Fruit fly (Drosophila melanogaster) whole organism, prepupa: ENCODE measurements around the gene CG5946.

ENCODE experiments used
- CG10631 ChIP-seq: fragments of 200-800 bp; sonication (Bioruptor generic); optimal IDR thresholded peaks from 2 replicates; lab custom pipeline; 2016; ENCODE audit warnings: missing biosample characterization, missing genetic modification characterization
- CG11294 ChIP-seq: fragments of 200-800 bp; sonication (Bioruptor generic); IDR thresholded peaks from 2 replicates; pipeline ENCODE4 v1.3.6; 2022; ENCODE audit warnings: missing biosample characterization, missing genetic modification characterization
- CG11762 ChIP-seq: fragments of 200-800 bp; sonication (Bioruptor generic); optimal IDR thresholded peaks from 3 replicates; lab custom pipeline; 2016; ENCODE audit warnings: missing biosample characterization, missing genetic modification characterization; ENCODE audit not compliant: insufficient read depth
- CG11902 ChIP-seq: fragments of 200-800 bp; sonication (Bioruptor generic); optimal IDR thresholded peaks from 3 replicates; lab custom pipeline; 2016; ENCODE audit warnings: missing biosample characterization, missing genetic modification characterization
- CG15336 ChIP-seq: fragments of 200-800 bp; sonication (Bioruptor generic); IDR thresholded peaks from 2 replicates; pipeline ENCODE4 v1.3.6; 2022; ENCODE audit warnings: missing biosample characterization, missing genetic modification characterization
- CG1621 ChIP-seq: fragments of 200-800 bp; sonication (Bioruptor generic); optimal IDR thresholded peaks from 3 replicates; lab custom pipeline; 2018; ENCODE audit warnings: missing biosample characterization, mild to moderate bottlenecking, missing genetic modification characterization
- CG16779 ChIP-seq: fragments of 200-800 bp; sonication (Bioruptor generic); optimal IDR thresholded peaks from 3 replicates; lab custom pipeline; 2017; ENCODE audit warnings: missing biosample characterization, mild to moderate bottlenecking, missing genetic modification characterization
- CG3032 ChIP-seq: fragments of 200-800 bp; optimal IDR thresholded peaks from 2 replicates; lab custom pipeline; 2019; ENCODE audit warnings: missing biosample characterization, mild to moderate bottlenecking, missing genetic modification characterization, moderate library complexity
- CG31627 ChIP-seq: fragments of 200-800 bp; sonication (Bioruptor generic); optimal IDR thresholded peaks from 3 replicates; lab custom pipeline; 2016; ENCODE audit warnings: missing biosample characterization, missing genetic modification characterization
- CG32006 ChIP-seq: fragments of 200-800 bp; sonication (Bioruptor generic); optimal IDR thresholded peaks from 3 replicates; lab custom pipeline; 2017; ENCODE audit warnings: missing biosample characterization, mild to moderate bottlenecking, missing genetic modification characterization
- CG34406 ChIP-seq: fragments of 200-800 bp; sonication (Bioruptor generic); optimal IDR thresholded peaks from 3 replicates; lab custom pipeline; 2016; ENCODE audit warnings: missing biosample characterization, missing genetic modification characterization
- CG3919 ChIP-seq: fragments of 200-800 bp; sonication (Bioruptor generic); optimal IDR thresholded peaks from 3 replicates; lab custom pipeline; 2016; ENCODE audit warnings: missing biosample characterization, missing genetic modification characterization
- CG4318 ChIP-seq: fragments of 200-800 bp; sonication (Bioruptor generic); optimal IDR thresholded peaks from 3 replicates; lab custom pipeline; 2017; ENCODE audit warnings: missing biosample characterization, mild to moderate bottlenecking, missing genetic modification characterization
- CG6163 ChIP-seq: fragments of 200-800 bp; sonication (Bioruptor generic); IDR thresholded peaks from 3 replicates; pipeline ENCODE4 v1.3.6; 2022; ENCODE audit warnings: missing biosample characterization, missing genetic modification characterization
- CG6276 ChIP-seq: fragments of 200-800 bp; sonication (Bioruptor generic); optimal IDR thresholded peaks from 2 replicates; lab custom pipeline; 2017; ENCODE audit warnings: missing biosample characterization, mild to moderate bottlenecking, missing genetic modification characterization
- CG6792 ChIP-seq: fragments of 200-800 bp; sonication (Bioruptor generic); optimal IDR thresholded peaks from 3 replicates; lab custom pipeline; 2016; ENCODE audit warnings: missing biosample characterization, missing genetic modification characterization
- CG6808 ChIP-seq: fragments of 200-800 bp; sonication (Bioruptor generic); optimal IDR thresholded peaks from 3 replicates; lab custom pipeline; 2017; ENCODE audit warnings: missing biosample characterization, missing genetic modification characterization, mild to moderate bottlenecking, moderate library complexity, missing genetic modification reagents
- CG6854 ChIP-seq: fragments of 200-800 bp; sonication (Bioruptor generic); optimal IDR thresholded peaks from 2 replicates; lab custom pipeline; 2017; ENCODE audit warnings: missing biosample characterization, mild to moderate bottlenecking, missing genetic modification characterization
- CG7368 ChIP-seq: fragments of 200-800 bp; sonication (Bioruptor generic); optimal IDR thresholded peaks from 3 replicates; lab custom pipeline; 2016; ENCODE audit warnings: missing biosample characterization, missing genetic modification characterization
- CG8119 ChIP-seq: fragments of 200-800 bp; sonication (Bioruptor generic); IDR thresholded peaks from 3 replicates; pipeline ENCODE4 v1.3.6; 2022; ENCODE audit warnings: missing biosample characterization, missing genetic modification characterization
- CG8319 ChIP-seq: fragments of 200-800 bp; sonication (Bioruptor generic); optimal IDR thresholded peaks from 3 replicates; lab custom pipeline; 2016; ENCODE audit warnings: missing biosample characterization, missing genetic modification characterization
- CG8632 ChIP-seq: fragments of 200-800 bp; sonication (Bioruptor generic); optimal IDR thresholded peaks from 3 replicates; lab custom pipeline; 2016; ENCODE audit warnings: missing biosample characterization, missing genetic modification characterization
- CG9139 ChIP-seq: fragments of 200-800 bp; sonication (Bioruptor generic); optimal IDR thresholded peaks from 3 replicates; lab custom pipeline; 2017; ENCODE audit warnings: missing biosample characterization, mild to moderate bottlenecking, missing genetic modification characterization
- Eip75B ChIP-seq: fragments of 200-800 bp; sonication (Bioruptor generic); optimal IDR thresholded peaks from 3 replicates; lab custom pipeline; 2016; ENCODE audit warnings: missing biosample characterization, missing genetic modification characterization
- Eip78C ChIP-seq: fragments of 200-800 bp; sonication (Bioruptor generic); peaks from one replicate; lab custom pipeline; 2016; ENCODE audit warnings: missing biosample characterization, missing genetic modification characterization
- Eip93F ChIP-seq: fragments of 200-800 bp; sonication (Bioruptor generic); optimal IDR thresholded peaks from 2 replicates; lab custom pipeline; 2016; ENCODE audit warnings: missing biosample characterization, mild to moderate bottlenecking, missing genetic modification characterization
- Ets96B ChIP-seq: fragments of 200-800 bp; optimal IDR thresholded peaks from 2 replicates; lab custom pipeline; 2019; ENCODE audit warnings: missing biosample characterization, mild to moderate bottlenecking, missing genetic modification characterization, moderate library complexity
- Gug ChIP-seq: fragments of 200-800 bp; sonication (Bioruptor generic); IDR thresholded peaks from 2 replicates; pipeline ENCODE4 v1.3.6; 2022; ENCODE audit warnings: missing biosample characterization, missing genetic modification characterization
- Hr38 ChIP-seq: sonication (Bioruptor generic); optimal IDR thresholded peaks from 2 replicates; lab custom pipeline; 2016; ENCODE audit warnings: missing biosample characterization, missing genetic modification characterization
- Hr39 ChIP-seq: fragments of 200-800 bp; sonication (Bioruptor generic); optimal IDR thresholded peaks from 2 replicates; lab custom pipeline; 2016; ENCODE audit warnings: missing biosample characterization, missing genetic modification characterization
- Hr4 ChIP-seq: fragments of 200-800 bp; sonication (Bioruptor generic); optimal IDR thresholded peaks from 3 replicates; lab custom pipeline; 2016; ENCODE audit warnings: missing biosample characterization, missing genetic modification characterization
- Lpt ChIP-seq: fragments of 200-800 bp; sonication (Bioruptor generic); optimal IDR thresholded peaks from 3 replicates; lab custom pipeline; 2016; ENCODE audit warnings: missing biosample characterization, missing genetic modification characterization
- Met ChIP-seq: fragments of 200-800 bp; sonication (Bioruptor generic); optimal IDR thresholded peaks from 3 replicates; lab custom pipeline; 2016; ENCODE audit warnings: missing biosample characterization, missing genetic modification characterization
- Sox102F ChIP-seq: fragments of 200-800 bp; sonication (Bioruptor generic); optimal IDR thresholded peaks from 2 replicates; lab custom pipeline; 2016; ENCODE audit warnings: missing biosample characterization, mild to moderate bottlenecking, missing genetic modification characterization
- Sox14 ChIP-seq: fragments of 200-800 bp; sonication (Bioruptor generic); optimal IDR thresholded peaks from 3 replicates; lab custom pipeline; 2016; ENCODE audit warnings: missing biosample characterization, missing genetic modification characterization
- Sox15 ChIP-seq: fragments of 200-800 bp; sonication (Bioruptor generic); optimal IDR thresholded peaks from 3 replicates; lab custom pipeline; 2016; ENCODE audit warnings: missing biosample characterization, missing genetic modification characterization
- achi ChIP-seq: fragments of 200-800 bp; sonication (Bioruptor generic); optimal IDR thresholded peaks from 3 replicates; lab custom pipeline; 2016; ENCODE audit warnings: missing biosample characterization, missing genetic modification characterization
- cyc ChIP-seq: fragments of 200-800 bp; sonication (Bioruptor generic); optimal IDR thresholded peaks from 3 replicates; lab custom pipeline; 2016; ENCODE audit warnings: missing biosample characterization, missing genetic modification characterization
- dac ChIP-seq: fragments of 200-800 bp; sonication (Bioruptor generic); optimal IDR thresholded peaks from 2 replicates; lab custom pipeline; 2017; ENCODE audit warnings: missing biosample characterization, mild to moderate bottlenecking, missing genetic modification characterization
- dsx ChIP-seq: fragments of 200-800 bp; optimal IDR thresholded peaks from 3 replicates; lab custom pipeline; 2019; ENCODE audit warnings: missing biosample characterization, mild to moderate bottlenecking, missing genetic modification characterization, moderate library complexity; ENCODE audit not compliant: poor library complexity, severe bottlenecking
- eg ChIP-seq: fragments of 200-800 bp; sonication (Bioruptor generic); IDR thresholded peaks from 3 replicates; pipeline ENCODE4 v1.3.6; 2022; ENCODE audit warnings: missing biosample characterization, missing genetic modification characterization
- esn ChIP-seq: fragments of 200-800 bp; sonication (Bioruptor generic); optimal IDR thresholded peaks from 2 replicates; lab custom pipeline; 2016; ENCODE audit warnings: missing biosample characterization, mild to moderate bottlenecking, missing genetic modification characterization, moderate library complexity
- fd85E ChIP-seq: fragments of 200-800 bp; sonication (Bioruptor generic); optimal IDR thresholded peaks from 3 replicates; lab custom pipeline; 2016; ENCODE audit warnings: missing biosample characterization, missing genetic modification characterization
- lz ChIP-seq: fragments of 200-800 bp; sonication (Bioruptor generic); optimal IDR thresholded peaks from 3 replicates; lab custom pipeline; 2016; ENCODE audit warnings: missing biosample characterization, missing genetic modification characterization
- pdm3 ChIP-seq: fragments of 200-800 bp; sonication (Bioruptor generic); optimal IDR thresholded peaks from 3 replicates; lab custom pipeline; 2016; ENCODE audit warnings: missing biosample characterization, missing genetic modification characterization
- salr ChIP-seq, 2 experiments: fragments of 200-800 bp; sonication (Bioruptor generic); optimal IDR thresholded peaks; 3 replicates each; lab custom pipeline; 2016 to 2018; ENCODE audit warnings: missing biosample characterization in 2 of 2, missing genetic modification characterization in 2 of 2, mild to moderate bottlenecking in 1 of 2
- spab ChIP-seq: fragments of 200-800 bp; sonication (Bioruptor generic); optimal IDR thresholded peaks from 2 replicates; lab custom pipeline; 2017; ENCODE audit warnings: missing biosample characterization, mild to moderate bottlenecking, missing genetic modification characterization, missing genetic modification reagents
- ss ChIP-seq, 2 experiments: fragments of 200-800 bp; sonication (Bioruptor generic); optimal IDR thresholded peaks; 2 replicates in 1 of 2; 3 replicates in 1 of 2; lab custom pipeline; 2017 to 2018; ENCODE audit warnings: mild to moderate bottlenecking in 2 of 2, missing biosample characterization in 2 of 2, missing genetic modification characterization in 2 of 2, moderate library complexity in 1 of 2
- svp ChIP-seq: fragments of 200-800 bp; sonication (Bioruptor generic); peaks from one replicate; lab custom pipeline; 2016; ENCODE audit warnings: missing biosample characterization, missing genetic modification characterization
- topi ChIP-seq: fragments of 200-800 bp; sonication (Bioruptor generic); optimal IDR thresholded peaks from 3 replicates; lab custom pipeline; 2016; ENCODE audit warnings: missing biosample characterization, missing genetic modification characterization
- vri ChIP-seq: fragments of 200-800 bp; sonication (Bioruptor generic); optimal IDR thresholded peaks from 3 replicates; lab custom pipeline; 2016; ENCODE audit warnings: missing biosample characterization, mild to moderate bottlenecking, missing genetic modification characterization

CG5946 gene

DNA sequence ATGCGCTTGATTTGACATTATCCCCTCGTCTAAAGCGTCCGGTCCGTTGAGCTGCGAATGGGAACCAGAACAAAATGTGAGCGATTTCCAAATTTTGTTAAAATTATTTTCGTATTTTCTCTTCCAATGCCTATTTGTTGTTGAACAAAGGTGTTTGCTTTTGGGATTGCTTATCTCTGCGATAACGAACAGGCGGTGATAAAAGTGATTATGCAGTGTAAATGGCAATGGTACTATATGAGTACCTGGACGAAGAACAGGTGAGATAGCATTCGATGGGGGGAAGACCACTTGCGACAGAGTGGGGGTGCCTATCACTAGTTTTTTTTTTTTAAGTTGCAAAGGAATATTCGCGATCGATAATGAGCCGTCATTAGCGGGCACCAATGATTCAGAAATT lies 33.9 kb downstream of the CG5946 start:
- TF ChIP-seq esn (GFP tag; lab: Kevin White, UChicago): peak; percentile 38
- peak; percentile 1 for TF ChIP-seq CG10631 (GFP tag; lab: Kevin White, UChicago)
- TF ChIP-seq CG6163 (GFP tag; lab: Robert Waterston, UW): 0 out of 3 replicates have a peak, but pooled peaks have one; percentile 12
- peak; percentile 4 for TF ChIP-seq Sox14
- peak; percentile 25 for TF ChIP-seq CG6792 (GFP tag; lab: Kevin White, UChicago)
- TF ChIP-seq pdm3 (GFP tag; lab: Kevin White, UChicago): no peak
- TF ChIP-seq vri: peak; percentile 81
- TF ChIP-seq Eip93F (GFP tag; lab: Kevin White, UChicago): peak; percentile 52
- no peak for TF ChIP-seq topi

- peak; percentile 10 for TF ChIP-seq achi (GFP tag; lab: Kevin White, UChicago)
- TF ChIP-seq CG6808 (GFP tag; lab: Kevin White, UChicago): no peak
- TF ChIP-seq CG6792 (GFP tag; lab: Kevin White, UChicago): no peak
- no peak for TF ChIP-seq Sox15 (GFP tag; lab: Kevin White, UChicago)
- TF ChIP-seq CG16779 (tag; lab: Kevin White, UChicago): no peak
- TF ChIP-seq Met (GFP tag; lab: Kevin White, UChicago): no peak
- TF ChIP-seq CG8632 (GFP tag; lab: Kevin White, UChicago): no peak
- TF ChIP-seq CG3032 (tag; lab: Kevin White, UChicago): no peak
- no peak for TF ChIP-seq salr (GFP tag; optimal IDR thresholded peaks at IDR 0.05; lab: Kevin White, UChicago)
- TF ChIP-seq ss (GFP tag; optimal IDR thresholded peaks at IDR 0.05; lab: Kevin White, UChicago): no peak
- TF ChIP-seq CG11762 (GFP tag; lab: Kevin White, UChicago): no peak
- TF ChIP-seq CG3919 (GFP tag; lab: Kevin White, UChicago): no peak
- no peak for TF ChIP-seq CG32006
- peak; percentile 74 for TF ChIP-seq CG6163 (GFP tag; lab: Robert Waterston, UW)
- TF ChIP-seq spab (GFP tag; lab: Kevin White, UChicago): no peak
- TF ChIP-seq CG34406 (GFP tag; lab: Kevin White, UChicago): no peak
- peak; percentile 80 for TF ChIP-seq CG15336 (GFP tag; lab: Robert Waterston, UW)
- no peak for TF ChIP-seq lz (GFP tag; lab: Kevin White, UChicago)
- no peak for TF ChIP-seq dsx (GFP tag; lab: Kevin White, UChicago)
- TF ChIP-seq svp (GFP tag; lab: Kevin White, UChicago): peak; percentile 45
- peak; percentile 73 for TF ChIP-seq eg (GFP tag; lab: Robert Waterston, UW)
- TF ChIP-seq CG31627 (GFP tag; lab: Kevin White, UChicago): no peak
- TF ChIP-seq Sox102F (GFP tag; lab: Kevin White, UChicago): no peak
- TF ChIP-seq pdm3 (GFP tag; lab: Kevin White, UChicago): no peak
- no peak for TF ChIP-seq fd85E (GFP tag; lab: Kevin White, UChicago)
- no peak for TF ChIP-seq Eip75B (GFP tag; lab: Kevin White, UChicago)
- no peak for TF ChIP-seq Lpt (GFP tag; lab: Kevin White, UChicago)
- TF ChIP-seq Ets96B: no peak
- no peak for TF ChIP-seq dac (GFP tag; lab: Kevin White, UChicago)
- no peak for TF ChIP-seq CG6276 (GFP tag; lab: Kevin White, UChicago)
- TF ChIP-seq topi: no peak
- TF ChIP-seq Eip78C (GFP tag; lab: Kevin White, UChicago): no peak
- no peak for TF ChIP-seq CG9139 (GFP tag; lab: Kevin White, UChicago)
- no peak for TF ChIP-seq Hr38 (GFP tag; lab: Kevin White, UChicago)
- TF ChIP-seq Sox14: no peak
- TF ChIP-seq CG1621 (tag; lab: Kevin White, UChicago): no peak
- peak; percentile 70 for TF ChIP-seq Hr4 (GFP tag; lab: Kevin White, UChicago)
- TF ChIP-seq cyc: no peak
- TF ChIP-seq CG8119: peak; percentile 44; the same call in 1 of the 3 replicates
- TF ChIP-seq CG4318 (GFP tag; lab: Kevin White, UChicago): no peak
- no peak for TF ChIP-seq CG7368
- TF ChIP-seq Hr39 (GFP tag; lab: Kevin White, UChicago): no peak
- peak; percentile 61 for TF ChIP-seq CG11294 (GFP tag; lab: Robert Waterston, UW)
- peak; percentile 50 for TF ChIP-seq Gug (GFP tag; lab: Robert Waterston, UW)
- TF ChIP-seq CG11902 (GFP tag; lab: Kevin White, UChicago): no peak
- TF ChIP-seq CG8319 (GFP tag; lab: Kevin White, UChicago): no peak
- TF ChIP-seq CG6854 (GFP tag; lab: Kevin White, UChicago): no peak
Observed at dm6 chr3L:11785291-11785690, 36.8 kb downstream of the CG5946 start.
